Fruit fly (Drosophila melanogaster) whole organism, prepupa: ENCODE data around the gene CG5846.

Experiments used
- CG32006 ChIP-seq: fragments of 200-800 bp; sonication (Bioruptor generic); optimal IDR thresholded peaks from 3 replicates; lab custom pipeline; 2017; ENCODE audit warnings: missing biosample characterization, mild to moderate bottlenecking, missing genetic modification characterization
- CG3919 ChIP-seq: fragments of 200-800 bp; sonication (Bioruptor generic); optimal IDR thresholded peaks from 3 replicates; lab custom pipeline; 2016; ENCODE audit warnings: missing biosample characterization, missing genetic modification characterization
- CG4318 ChIP-seq: fragments of 200-800 bp; sonication (Bioruptor generic); optimal IDR thresholded peaks from 3 replicates; lab custom pipeline; 2017; ENCODE audit warnings: missing biosample characterization, mild to moderate bottlenecking, missing genetic modification characterization
- CG6808 ChIP-seq: fragments of 200-800 bp; sonication (Bioruptor generic); optimal IDR thresholded peaks from 3 replicates; lab custom pipeline; 2017; ENCODE audit warnings: missing biosample characterization, missing genetic modification characterization, mild to moderate bottlenecking, moderate library complexity, missing genetic modification reagents
- CG6854 ChIP-seq: fragments of 200-800 bp; sonication (Bioruptor generic); optimal IDR thresholded peaks from 2 replicates; lab custom pipeline; 2017; ENCODE audit warnings: missing biosample characterization, mild to moderate bottlenecking, missing genetic modification characterization
- Gug ChIP-seq: fragments of 200-800 bp; sonication (Bioruptor generic); IDR thresholded peaks from 2 replicates; pipeline ENCODE4 v1.3.6; 2022; ENCODE audit warnings: missing biosample characterization, missing genetic modification characterization
- Hr39 ChIP-seq: fragments of 200-800 bp; sonication (Bioruptor generic); optimal IDR thresholded peaks from 2 replicates; lab custom pipeline; 2016; ENCODE audit warnings: missing biosample characterization, missing genetic modification characterization
- Lpt ChIP-seq: fragments of 200-800 bp; sonication (Bioruptor generic); optimal IDR thresholded peaks from 3 replicates; lab custom pipeline; 2016; ENCODE audit warnings: missing biosample characterization, missing genetic modification characterization
- Met ChIP-seq: fragments of 200-800 bp; sonication (Bioruptor generic); optimal IDR thresholded peaks from 3 replicates; lab custom pipeline; 2016; ENCODE audit warnings: missing biosample characterization, missing genetic modification characterization

- TF ChIP-seq Hr39 (GFP tag; lab: Kevin White, UChicago) (no peak), Met (GFP tag; lab: Kevin White, UChicago) (peak; percentile 25), Gug (GFP tag; lab: Robert Waterston, UW) (no peak), CG6854 (GFP tag; lab: Kevin White, UChicago) (peak; percentile 50), CG6808 (GFP tag; lab: Kevin White, UChicago) (no peak), CG3919 (GFP tag; lab: Kevin White, UChicago) (no peak), Lpt (no peak), CG4318 (GFP tag; lab: Kevin White, UChicago) (no peak), CG32006 (GFP tag; lab: Kevin White, UChicago) (no peak)
These were observed 6.6 kb upstream of the CG5846 start, which contains the start of gene CG5850 for dm6 chr2L:9963603-9964042.
